Fruit fly (Drosophila melanogaster) whole organism, embryonic: Measurements from ENCODE around the gene vari.

Experiments used
- Abd-B ChIP-seq: fragments of 200-800 bp; sonication (Bioruptor generic); optimal IDR thresholded peaks from 2 replicates; lab custom pipeline; 2018; ENCODE audit warnings: missing biosample characterization, mild to moderate bottlenecking, missing genetic modification characterization, moderate library complexity
- CG16815 ChIP-seq: fragments of 200-800 bp; sonication (Bioruptor generic); optimal IDR thresholded peaks from 3 replicates; lab custom pipeline; 2017; ENCODE audit warnings: missing biosample characterization, mild to moderate bottlenecking, missing genetic modification characterization
- CG2889 ChIP-seq: fragments of 200-800 bp; sonication (Bioruptor generic); IDR thresholded peaks from 3 replicates; pipeline ENCODE4 v1.3.6; 2022; ENCODE audit warnings: missing biosample characterization, missing genetic modification characterization
- CG7745 ChIP-seq: fragments of 200-800 bp; sonication (Bioruptor generic); optimal IDR thresholded peaks from 2 replicates; lab custom pipeline; 2018; ENCODE audit warnings: missing biosample characterization, mild to moderate bottlenecking, missing genetic modification characterization, moderate library complexity
- CTCF ChIP-seq: fragments of 200-800 bp; sonication (Bioruptor generic); optimal IDR thresholded peaks from 2 replicates; lab custom pipeline; 2017; ENCODE audit warnings: missing biosample characterization, mild to moderate bottlenecking, missing genetic modification characterization, moderate library complexity
- Hr51 ChIP-seq, 2 experiments: fragments of 200-800 bp; sonication (Bioruptor generic); optimal IDR thresholded peaks; 2 replicates in 1 of 2; 3 replicates in 1 of 2; lab custom pipeline; 2016 to 2018; ENCODE audit warnings: missing biosample characterization in 2 of 2, missing genetic modification characterization in 2 of 2, mild to moderate bottlenecking in 1 of 2, moderate library complexity in 1 of 2
- fd3F ChIP-seq: fragments of 200-800 bp; sonication (Bioruptor generic); optimal IDR thresholded peaks from 2 replicates; lab custom pipeline; 2018; ENCODE audit warnings: missing biosample characterization, mild to moderate bottlenecking, missing genetic modification characterization, moderate library complexity
- onecut ChIP-seq: fragments of 200-800 bp; sonication (Bioruptor generic); IDR thresholded peaks from 2 replicates; pipeline ENCODE4 v1.3.6; 2022; ENCODE audit warnings: missing biosample characterization, missing genetic modification characterization
- otp ChIP-seq: fragments of 200-800 bp; sonication (Bioruptor generic); IDR thresholded peaks from 3 replicates; pipeline ENCODE4, ENCODE4 v1.3.6; 2022; ENCODE audit warnings: missing biosample characterization, missing genetic modification characterization
- so ChIP-seq: fragments of 200-800 bp; sonication (Bioruptor generic); IDR thresholded peaks from 3 replicates; pipeline ENCODE4 v1.3.6; 2022; ENCODE audit warnings: missing biosample characterization, missing genetic modification characterization
- zfh1 ChIP-seq: fragments of 200-800 bp; sonication (Bioruptor generic); IDR thresholded peaks from 3 replicates; pipeline ENCODE4 v1.3.6; 2022; ENCODE audit warnings: missing biosample characterization, missing genetic modification characterization

- peak; percentile 50 for TF ChIP-seq Abd-B (GFP tag; lab: Kevin White, UChicago)
- TF ChIP-seq so (GFP tag; lab: Robert Waterston, UW) = no peak
- TF ChIP-seq fd3F (GFP tag; lab: Kevin White, UChicago) = peak; percentile 30
- no peak for TF ChIP-seq CG7745
- no peak for TF ChIP-seq CG2889 (GFP tag; lab: Robert Waterston, UW)
- no peak for TF ChIP-seq zfh1 (GFP tag; lab: Robert Waterston, UW)
- no peak for TF ChIP-seq CG16815
- TF ChIP-seq Hr51 (GFP tag; optimal IDR thresholded peaks at IDR 0.05; lab: Kevin White, UChicago) = no peak
- no peak for TF ChIP-seq otp (GFP tag; lab: Robert Waterston, UW)
- peak; percentile 17 for TF ChIP-seq CTCF (GFP tag; lab: Kevin White, UChicago)
- no peak for TF ChIP-seq onecut
These were observed 39.0 kb downstream of the vari start, which contains the start of the genes Rhau and dia for dm6 chr2L:20757808-20758187.
